Fruit fly (Drosophila melanogaster) whole organism, prepupa: Measurements from ENCODE around the gene CG5177.

Experiments used
- Blimp-1 ChIP-seq: fragments of 200-800 bp; sonication (Bioruptor generic); optimal IDR thresholded peaks from 3 replicates; lab custom pipeline; 2017; ENCODE audit warnings: missing biosample characterization, missing genetic modification characterization, mild to moderate bottlenecking, moderate library complexity, missing genetic modification reagents
- CG10631 ChIP-seq: fragments of 200-800 bp; sonication (Bioruptor generic); optimal IDR thresholded peaks from 2 replicates; lab custom pipeline; 2016; ENCODE audit warnings: missing biosample characterization, missing genetic modification characterization
- CG10669 ChIP-seq: fragments of 200-800 bp; sonication (Bioruptor generic); optimal IDR thresholded peaks from 3 replicates; lab custom pipeline; 2018; ENCODE audit warnings: missing biosample characterization, mild to moderate bottlenecking, missing genetic modification characterization, moderate library complexity
- CG11294 ChIP-seq: fragments of 200-800 bp; sonication (Bioruptor generic); IDR thresholded peaks from 2 replicates; pipeline ENCODE4 v1.3.6; 2022; ENCODE audit warnings: missing biosample characterization, missing genetic modification characterization
- CG11902 ChIP-seq: fragments of 200-800 bp; sonication (Bioruptor generic); optimal IDR thresholded peaks from 3 replicates; lab custom pipeline; 2016; ENCODE audit warnings: missing biosample characterization, missing genetic modification characterization
- CG15336 ChIP-seq: fragments of 200-800 bp; sonication (Bioruptor generic); IDR thresholded peaks from 2 replicates; pipeline ENCODE4 v1.3.6; 2022; ENCODE audit warnings: missing biosample characterization, missing genetic modification characterization
- CG16779 ChIP-seq: fragments of 200-800 bp; sonication (Bioruptor generic); optimal IDR thresholded peaks from 3 replicates; lab custom pipeline; 2017; ENCODE audit warnings: missing biosample characterization, mild to moderate bottlenecking, missing genetic modification characterization
- CG3032 ChIP-seq: fragments of 200-800 bp; optimal IDR thresholded peaks from 2 replicates; lab custom pipeline; 2019; ENCODE audit warnings: missing biosample characterization, mild to moderate bottlenecking, missing genetic modification characterization, moderate library complexity
- CG31627 ChIP-seq: fragments of 200-800 bp; sonication (Bioruptor generic); optimal IDR thresholded peaks from 3 replicates; lab custom pipeline; 2016; ENCODE audit warnings: missing biosample characterization, missing genetic modification characterization
- CG32006 ChIP-seq: fragments of 200-800 bp; sonication (Bioruptor generic); optimal IDR thresholded peaks from 3 replicates; lab custom pipeline; 2017; ENCODE audit warnings: missing biosample characterization, mild to moderate bottlenecking, missing genetic modification characterization
- CG34406 ChIP-seq: fragments of 200-800 bp; sonication (Bioruptor generic); optimal IDR thresholded peaks from 3 replicates; lab custom pipeline; 2016; ENCODE audit warnings: missing biosample characterization, missing genetic modification characterization
- CG3919 ChIP-seq: fragments of 200-800 bp; sonication (Bioruptor generic); optimal IDR thresholded peaks from 3 replicates; lab custom pipeline; 2016; ENCODE audit warnings: missing biosample characterization, missing genetic modification characterization
- CG4318 ChIP-seq: fragments of 200-800 bp; sonication (Bioruptor generic); optimal IDR thresholded peaks from 3 replicates; lab custom pipeline; 2017; ENCODE audit warnings: missing biosample characterization, mild to moderate bottlenecking, missing genetic modification characterization
- CG6163 ChIP-seq: fragments of 200-800 bp; sonication (Bioruptor generic); IDR thresholded peaks from 3 replicates; pipeline ENCODE4 v1.3.6; 2022; ENCODE audit warnings: missing biosample characterization, missing genetic modification characterization
- CG6276 ChIP-seq: fragments of 200-800 bp; sonication (Bioruptor generic); optimal IDR thresholded peaks from 2 replicates; lab custom pipeline; 2017; ENCODE audit warnings: missing biosample characterization, mild to moderate bottlenecking, missing genetic modification characterization
- CG6808 ChIP-seq: fragments of 200-800 bp; sonication (Bioruptor generic); optimal IDR thresholded peaks from 3 replicates; lab custom pipeline; 2017; ENCODE audit warnings: missing biosample characterization, missing genetic modification characterization, mild to moderate bottlenecking, moderate library complexity, missing genetic modification reagents
- CG6854 ChIP-seq: fragments of 200-800 bp; sonication (Bioruptor generic); optimal IDR thresholded peaks from 2 replicates; lab custom pipeline; 2017; ENCODE audit warnings: missing biosample characterization, mild to moderate bottlenecking, missing genetic modification characterization
- CG7368 ChIP-seq: fragments of 200-800 bp; sonication (Bioruptor generic); optimal IDR thresholded peaks from 3 replicates; lab custom pipeline; 2016; ENCODE audit warnings: missing biosample characterization, missing genetic modification characterization
- CG8119 ChIP-seq: fragments of 200-800 bp; sonication (Bioruptor generic); IDR thresholded peaks from 3 replicates; pipeline ENCODE4 v1.3.6; 2022; ENCODE audit warnings: missing biosample characterization, missing genetic modification characterization
- CG8319 ChIP-seq: fragments of 200-800 bp; sonication (Bioruptor generic); optimal IDR thresholded peaks from 3 replicates; lab custom pipeline; 2016; ENCODE audit warnings: missing biosample characterization, missing genetic modification characterization
- CG8632 ChIP-seq: fragments of 200-800 bp; sonication (Bioruptor generic); optimal IDR thresholded peaks from 3 replicates; lab custom pipeline; 2016; ENCODE audit warnings: missing biosample characterization, missing genetic modification characterization
- CG9139 ChIP-seq: fragments of 200-800 bp; sonication (Bioruptor generic); optimal IDR thresholded peaks from 3 replicates; lab custom pipeline; 2017; ENCODE audit warnings: missing biosample characterization, mild to moderate bottlenecking, missing genetic modification characterization
- Eip75B ChIP-seq: fragments of 200-800 bp; sonication (Bioruptor generic); optimal IDR thresholded peaks from 3 replicates; lab custom pipeline; 2016; ENCODE audit warnings: missing biosample characterization, missing genetic modification characterization
- Eip78C ChIP-seq: fragments of 200-800 bp; sonication (Bioruptor generic); peaks from one replicate; lab custom pipeline; 2016; ENCODE audit warnings: missing biosample characterization, missing genetic modification characterization
- Eip93F ChIP-seq: fragments of 200-800 bp; sonication (Bioruptor generic); optimal IDR thresholded peaks from 2 replicates; lab custom pipeline; 2016; ENCODE audit warnings: missing biosample characterization, mild to moderate bottlenecking, missing genetic modification characterization
- Ets96B ChIP-seq: fragments of 200-800 bp; optimal IDR thresholded peaks from 2 replicates; lab custom pipeline; 2019; ENCODE audit warnings: missing biosample characterization, mild to moderate bottlenecking, missing genetic modification characterization, moderate library complexity
- Gug ChIP-seq: fragments of 200-800 bp; sonication (Bioruptor generic); IDR thresholded peaks from 2 replicates; pipeline ENCODE4 v1.3.6; 2022; ENCODE audit warnings: missing biosample characterization, missing genetic modification characterization
- Hr38 ChIP-seq: sonication (Bioruptor generic); optimal IDR thresholded peaks from 2 replicates; lab custom pipeline; 2016; ENCODE audit warnings: missing biosample characterization, missing genetic modification characterization
- Hr39 ChIP-seq: fragments of 200-800 bp; sonication (Bioruptor generic); optimal IDR thresholded peaks from 2 replicates; lab custom pipeline; 2016; ENCODE audit warnings: missing biosample characterization, missing genetic modification characterization
- Hr4 ChIP-seq: fragments of 200-800 bp; sonication (Bioruptor generic); optimal IDR thresholded peaks from 3 replicates; lab custom pipeline; 2016; ENCODE audit warnings: missing biosample characterization, missing genetic modification characterization
- Met ChIP-seq: fragments of 200-800 bp; sonication (Bioruptor generic); optimal IDR thresholded peaks from 3 replicates; lab custom pipeline; 2016; ENCODE audit warnings: missing biosample characterization, missing genetic modification characterization
- OdsH ChIP-seq: fragments of 200-800 bp; sonication (Bioruptor generic); optimal IDR thresholded peaks from 3 replicates; lab custom pipeline; 2016; ENCODE audit warnings: missing biosample characterization, missing genetic modification characterization
- Smox ChIP-seq: fragments of 200-800 bp; sonication (Bioruptor generic); optimal IDR thresholded peaks from 3 replicates; lab custom pipeline; 2016; ENCODE audit warnings: missing biosample characterization, missing genetic modification characterization
- Sox14 ChIP-seq: fragments of 200-800 bp; sonication (Bioruptor generic); optimal IDR thresholded peaks from 3 replicates; lab custom pipeline; 2016; ENCODE audit warnings: missing biosample characterization, missing genetic modification characterization
- acj6 ChIP-seq: fragments of 200-800 bp; sonication (Bioruptor generic); optimal IDR thresholded peaks from 3 replicates; lab custom pipeline; 2016; ENCODE audit warnings: missing biosample characterization, missing genetic modification characterization
- cyc ChIP-seq: fragments of 200-800 bp; sonication (Bioruptor generic); optimal IDR thresholded peaks from 3 replicates; lab custom pipeline; 2016; ENCODE audit warnings: missing biosample characterization, missing genetic modification characterization
- dac ChIP-seq: fragments of 200-800 bp; sonication (Bioruptor generic); optimal IDR thresholded peaks from 2 replicates; lab custom pipeline; 2017; ENCODE audit warnings: missing biosample characterization, mild to moderate bottlenecking, missing genetic modification characterization
- dsx ChIP-seq: fragments of 200-800 bp; optimal IDR thresholded peaks from 3 replicates; lab custom pipeline; 2019; ENCODE audit warnings: missing biosample characterization, mild to moderate bottlenecking, missing genetic modification characterization, moderate library complexity; ENCODE audit not compliant: poor library complexity, severe bottlenecking
- esn ChIP-seq: fragments of 200-800 bp; sonication (Bioruptor generic); optimal IDR thresholded peaks from 2 replicates; lab custom pipeline; 2016; ENCODE audit warnings: missing biosample characterization, mild to moderate bottlenecking, missing genetic modification characterization, moderate library complexity
- fd59A ChIP-seq: fragments of 200-800 bp; sonication (Bioruptor generic); optimal IDR thresholded peaks from 2 replicates; lab custom pipeline; 2017; ENCODE audit warnings: missing biosample characterization, mild to moderate bottlenecking, missing genetic modification characterization, missing genetic modification reagents
- fd85E ChIP-seq: fragments of 200-800 bp; sonication (Bioruptor generic); optimal IDR thresholded peaks from 3 replicates; lab custom pipeline; 2016; ENCODE audit warnings: missing biosample characterization, missing genetic modification characterization
- fkh ChIP-seq: fragments of 200-800 bp; sonication (Bioruptor generic); optimal IDR thresholded peaks from 3 replicates; lab custom pipeline; 2017; ENCODE audit warnings: missing biosample characterization, mild to moderate bottlenecking, missing genetic modification characterization, moderate library complexity
- lz ChIP-seq: fragments of 200-800 bp; sonication (Bioruptor generic); optimal IDR thresholded peaks from 3 replicates; lab custom pipeline; 2016; ENCODE audit warnings: missing biosample characterization, missing genetic modification characterization
- net ChIP-seq: fragments of 200-800 bp; sonication (Bioruptor generic); optimal IDR thresholded peaks from 3 replicates; lab custom pipeline; 2016; ENCODE audit warnings: missing biosample characterization, missing genetic modification characterization
- pdm3 ChIP-seq: fragments of 200-800 bp; sonication (Bioruptor generic); optimal IDR thresholded peaks from 3 replicates; lab custom pipeline; 2016; ENCODE audit warnings: missing biosample characterization, missing genetic modification characterization
- spab ChIP-seq: fragments of 200-800 bp; sonication (Bioruptor generic); optimal IDR thresholded peaks from 2 replicates; lab custom pipeline; 2017; ENCODE audit warnings: missing biosample characterization, mild to moderate bottlenecking, missing genetic modification characterization, missing genetic modification reagents
- ss ChIP-seq, 2 experiments: fragments of 200-800 bp; sonication (Bioruptor generic); optimal IDR thresholded peaks; 2 replicates in 1 of 2; 3 replicates in 1 of 2; lab custom pipeline; 2017 to 2018; ENCODE audit warnings: mild to moderate bottlenecking in 2 of 2, missing biosample characterization in 2 of 2, missing genetic modification characterization in 2 of 2, moderate library complexity in 1 of 2
- svp ChIP-seq: fragments of 200-800 bp; sonication (Bioruptor generic); peaks from one replicate; lab custom pipeline; 2016; ENCODE audit warnings: missing biosample characterization, missing genetic modification characterization
- topi ChIP-seq: fragments of 200-800 bp; sonication (Bioruptor generic); optimal IDR thresholded peaks from 3 replicates; lab custom pipeline; 2016; ENCODE audit warnings: missing biosample characterization, missing genetic modification characterization

CG5177 gene

dm6 chr2L:7395813-7396212 is 9.2 kb upstream of the CG5177 start (continued):
- TF ChIP-seq dac (GFP tag; lab: Kevin White, UChicago) (no peak), CG15336 (peak; percentile 66), net (GFP tag; lab: Kevin White, UChicago) (no peak), cyc (GFP tag; lab: Kevin White, UChicago) (peak; percentile 26), Ets96B (tag; lab: Kevin White, UChicago) (peak; percentile 6), CG3032 (tag; lab: Kevin White, UChicago) (peak; percentile 36), CG7368 (peak; percentile 14)
- TF ChIP-seq, all 60 proteins: peak for 28

dm6 chr2L:7396962-7397361 is 8.1 kb upstream of the CG5177 start:
- TF ChIP-seq CG6808 (GFP tag; lab: Kevin White, UChicago) (peak; percentile 77), CG10631 (GFP tag; lab: Kevin White, UChicago) (peak; percentile 65), CG9139 (peak; percentile 54), CG10669 (GFP tag; lab: Kevin White, UChicago) (peak; percentile 86), CG8119 (GFP tag; lab: Robert Waterston, UW) (peak; percentile 58; the same call in 2 of the 3 replicates), fd85E (GFP tag; lab: Kevin White, UChicago) (peak; percentile 32), net (GFP tag; lab: Kevin White, UChicago) (peak; percentile 65), fkh (GFP tag; lab: Kevin White, UChicago) (no peak), CG4318 (GFP tag; lab: Kevin White, UChicago) (peak; percentile 33), Hr39 (GFP tag; lab: Kevin White, UChicago) (peak; percentile 68), CG11294 (GFP tag; lab: Robert Waterston, UW) (peak; percentile 74; the same call in 1 of the 2 replicates), Eip75B (GFP tag; lab: Kevin White, UChicago) (peak; percentile 83), CG6163 (GFP tag; lab: Robert Waterston, UW) (no peak; the same call in 2 of the 3 replicates), ss (GFP tag; optimal IDR thresholded peaks at IDR 0.05; lab: Kevin White, UChicago) (peak; percentile 16 to 61), topi (GFP tag; lab: Kevin White, UChicago) (peak; percentile 66), Blimp-1 (GFP tag; lab: Kevin White, UChicago) (peak; percentile 23), OdsH (peak; percentile 75), fd59A (GFP tag; lab: Kevin White, UChicago) (peak; percentile 23), CG32006 (GFP tag; lab: Kevin White, UChicago) (peak; percentile 53), CG8632 (peak; percentile 53), acj6 (GFP tag; lab: Kevin White, UChicago) (peak; percentile 70), Eip93F (no peak), CG6854 (peak; percentile 9), esn (peak; percentile 76), CG31627 (GFP tag; lab: Kevin White, UChicago) (peak; percentile 72), CG3032 (tag; lab: Kevin White, UChicago) (peak; percentile 81), Ets96B (tag; lab: Kevin White, UChicago) (peak; percentile 74), Eip78C (GFP tag; lab: Kevin White, UChicago) (peak; percentile 87), CG16779 (tag; lab: Kevin White, UChicago) (peak; percentile 44), Gug (GFP tag; lab: Robert Waterston, UW) (peak; percentile 74), Met (peak; percentile 72), Hr4 (GFP tag; lab: Kevin White, UChicago) (peak; percentile 66), CG34406 (GFP tag; lab: Kevin White, UChicago) (peak; percentile 62), lz (peak; percentile 72), CG6276 (GFP tag; lab: Kevin White, UChicago) (peak; percentile 52), Sox14 (GFP tag; lab: Kevin White, UChicago) (peak; percentile 74), Smox (GFP tag; lab: Kevin White, UChicago) (peak; percentile 66), pdm3 (GFP tag; lab: Kevin White, UChicago) (peak; percentile 79), CG15336 (peak; percentile 52; the same call in 1 of the 2 replicates), cyc (GFP tag; lab: Kevin White, UChicago) (peak; percentile 62), CG11902 (GFP tag; lab: Kevin White, UChicago) (peak; percentile 53), CG8319 (GFP tag; lab: Kevin White, UChicago) (peak; percentile 78), spab (GFP tag; lab: Kevin White, UChicago) (peak; percentile 74), dsx (GFP tag; lab: Kevin White, UChicago) (peak; percentile 61), svp (GFP tag; lab: Kevin White, UChicago) (peak; percentile 88), dac (GFP tag; lab: Kevin White, UChicago) (no peak), CG3919 (GFP tag; lab: Kevin White, UChicago) (peak; percentile 62), Hr38 (GFP tag; lab: Kevin White, UChicago) (no peak)
